Worm (Caenorhabditis elegans) whole organism, L1 larva: ENCODE measurements around the gene fut-1.
A peak's percentile ranks its signal among the peaks of the same experiment; 100 is the strongest.

Source experiments
- C04F5.9 ChIP-seq: sonication (generic microtip); optimal IDR thresholded peaks from 2 replicates; lab custom pipeline; 2016; ENCODE audit warnings: missing genetic modification characterization, missing compliant biosample characterization
- C16A3.4 ChIP-seq: fragments of 150-350 bp; optimal IDR thresholded peaks from 2 replicates; lab custom pipeline; 2014; ENCODE audit warnings: missing biosample characterization, missing genetic modification characterization
- C34B4.2 ChIP-seq: sonication (generic microtip); optimal IDR thresholded peaks from 2 replicates; lab custom pipeline; 2017; ENCODE audit warnings: mild to moderate bottlenecking, missing genetic modification characterization, missing compliant biosample characterization
- alr-1 ChIP-seq: fragments of 200-800 bp; sonication (Bioruptor generic); optimal IDR thresholded peaks from 2 replicates; lab custom pipeline; 2018; ENCODE audit warnings: borderline replicate concordance, mild to moderate bottlenecking, missing genetic modification characterization, missing compliant biosample characterization
- aly-2 ChIP-seq: fragments of 150-350 bp; optimal IDR thresholded peaks from 2 replicates; lab custom pipeline; 2014; ENCODE audit warnings: missing biosample characterization, missing genetic modification characterization
- ama-1 ChIP-seq: fragments of 150-350 bp; optimal IDR thresholded peaks from 2 replicates; lab custom pipeline; 2014
- blmp-1 ChIP-seq: fragments of 150-350 bp; optimal IDR thresholded peaks from 2 replicates; lab custom pipeline; 2014; ENCODE audit warnings: missing biosample characterization, missing genetic modification characterization
- efl-1 ChIP-seq, 4 experiments: fragments of 150-350 bp; optimal IDR thresholded peaks in 3 of 4; peaks in 1 of 4; 1 replicate in 1 of 4; 2 replicates in 3 of 4; lab custom pipeline; 2014; ENCODE audit warnings: missing biosample characterization in 2 of 4, missing genetic modification characterization in 2 of 4, missing genetic modification reagents in 2 of 4
- egl-13 ChIP-seq: sonication (generic microtip); optimal IDR thresholded peaks from 2 replicates; lab custom pipeline; 2016; ENCODE audit warnings: missing genotype, missing genetic modification reagents, missing genetic modification characterization, missing compliant biosample characterization
- elt-2 ChIP-seq: sonication (generic microtip); optimal IDR thresholded peaks from 2 replicates; lab custom pipeline; 2016; ENCODE audit warnings: missing genetic modification characterization, mild to moderate bottlenecking, inconsistent platforms, missing compliant biosample characterization, missing genetic modification reagents
- elt-3 ChIP-seq, 6 experiments: fragments of 150-350 bp in 1 of 6; sonication (generic microtip); optimal IDR thresholded peaks; 2 replicates each; lab custom pipeline; 2017 to 2018; ENCODE audit warnings: missing biosample characterization in 6 of 6, missing genetic modification characterization in 6 of 6, inconsistent platforms in 1 of 6
- fkh-4 ChIP-seq: sonication (generic microtip); optimal IDR thresholded peaks from 2 replicates; lab custom pipeline; 2016; ENCODE audit warnings: missing compliant biosample characterization, missing genetic modification characterization, borderline replicate concordance
- hpl-2 ChIP-seq: fragments of 150-350 bp; optimal IDR thresholded peaks from 2 replicates; lab custom pipeline; 2014; ENCODE audit warnings: missing biosample characterization, missing genetic modification reagents, missing genetic modification characterization
- jun-1 ChIP-seq: fragments of 150-350 bp; optimal IDR thresholded peaks from 2 replicates; lab custom pipeline; 2014; ENCODE audit warnings: missing biosample characterization, missing genetic modification reagents, missing genetic modification characterization
- lin-13 ChIP-seq: fragments of 150-350 bp; optimal IDR thresholded peaks from 2 replicates; lab custom pipeline; 2014; ENCODE audit warnings: missing biosample characterization, missing genetic modification reagents, missing genetic modification characterization
- lin-14 ChIP-seq: fragments of 200-800 bp; sonication (Bioruptor generic); optimal IDR thresholded peaks from 2 replicates; lab custom pipeline; 2018; ENCODE audit warnings: mild to moderate bottlenecking, missing genetic modification characterization, moderate library complexity, missing compliant biosample characterization
- lin-15B ChIP-seq: fragments of 150-350 bp; sonication (generic microtip); optimal IDR thresholded peaks from 3 replicates; lab custom pipeline; 2014; ENCODE audit warnings: missing biosample characterization, missing genetic modification characterization
- lin-35 ChIP-seq, 2 experiments: fragments of 150-350 bp; optimal IDR thresholded peaks; 2 replicates each; lab custom pipeline; 2014; ENCODE audit warnings: missing biosample characterization in 2 of 2, missing genetic modification characterization in 2 of 2, missing genetic modification reagents in 2 of 2
- lir-3 ChIP-seq: sonication (generic microtip); optimal IDR thresholded peaks from 2 replicates; lab custom pipeline; 2016; ENCODE audit warnings: mild to moderate bottlenecking, missing genetic modification characterization, moderate library complexity, missing compliant biosample characterization; ENCODE audit not compliant: poor library complexity
- lsy-2 ChIP-seq, 2 experiments: fragments of 150-350 bp; optimal IDR thresholded peaks; 2 replicates each; lab custom pipeline; 2014; ENCODE audit warnings: missing biosample characterization in 2 of 2, missing genetic modification characterization in 2 of 2
- mdl-1 ChIP-seq, 2 experiments: fragments of 150-350 bp; optimal IDR thresholded peaks; 2 replicates each; lab custom pipeline; 2014 to 2017; ENCODE audit warnings: missing biosample characterization in 2 of 2, missing genetic modification characterization in 2 of 2, inconsistent platforms in 1 of 2
- mep-1 ChIP-seq: fragments of 150-350 bp; optimal IDR thresholded peaks from 2 replicates; lab custom pipeline; 2014; ENCODE audit warnings: missing biosample characterization, missing genetic modification characterization
- nhr-19 ChIP-seq: fragments of 200-800 bp; sonication (Bioruptor generic); conservative IDR thresholded peaks from 2 replicates; pipeline ENCODE4 v1.3.6; 2022; ENCODE audit warnings: missing genetic modification characterization, missing compliant biosample characterization
- nhr-20 ChIP-seq: sonication (generic microtip); optimal IDR thresholded peaks from 2 replicates; lab custom pipeline; 2016; ENCODE audit warnings: mild to moderate bottlenecking, missing genetic modification characterization, missing compliant biosample characterization
- nhr-47 ChIP-seq: sonication (generic microtip); optimal IDR thresholded peaks from 2 replicates; lab custom pipeline; 2016; ENCODE audit warnings: mild to moderate bottlenecking, missing genetic modification characterization, moderate library complexity, missing compliant biosample characterization
- nhr-71 ChIP-seq: sonication (generic microtip); optimal IDR thresholded peaks from 2 replicates; lab custom pipeline; 2016; ENCODE audit warnings: mild to moderate bottlenecking, missing genetic modification characterization, moderate library complexity, missing compliant biosample characterization
- nhr-85 ChIP-seq: sonication (generic microtip); peaks from one replicate; lab custom pipeline; 2016; ENCODE audit warnings: missing genetic modification characterization, inconsistent platforms, missing compliant biosample characterization
- nhr-90 ChIP-seq: sonication (generic microtip); optimal IDR thresholded peaks from 2 replicates; lab custom pipeline; 2016; ENCODE audit warnings: mild to moderate bottlenecking, missing genetic modification characterization, missing compliant biosample characterization; ENCODE audit not compliant: poor library complexity
- pax-3 ChIP-seq: fragments of 200-800 bp; sonication (Bioruptor generic); optimal IDR thresholded peaks from 2 replicates; lab custom pipeline; 2018; ENCODE audit warnings: mild to moderate bottlenecking, missing genetic modification characterization, moderate library complexity, missing compliant biosample characterization
- rnt-1 ChIP-seq: sonication (generic microtip); optimal IDR thresholded peaks from 2 replicates; lab custom pipeline; 2016; ENCODE audit warnings: mild to moderate bottlenecking, missing genetic modification characterization, moderate library complexity, missing compliant biosample characterization
- skn-1 ChIP-seq: fragments of 150-350 bp; optimal IDR thresholded peaks from 2 replicates; lab custom pipeline; 2014; ENCODE audit warnings: missing biosample characterization, missing genetic modification characterization
- snu-23 ChIP-seq: sonication (generic microtip); optimal IDR thresholded peaks from 2 replicates; lab custom pipeline; 2016; ENCODE audit warnings: missing genetic modification characterization, missing compliant biosample characterization
- unc-130 ChIP-seq: fragments of 150-350 bp; optimal IDR thresholded peaks from 2 replicates; lab custom pipeline; 2017; ENCODE audit warnings: missing biosample characterization, missing genetic modification characterization, inconsistent platforms
- unc-62 ChIP-seq: fragments of 150-350 bp; optimal IDR thresholded peaks from 2 replicates; lab custom pipeline; 2014; ENCODE audit warnings: missing biosample characterization, missing genetic modification reagents, missing genetic modification characterization
- unc-98 ChIP-seq: fragments of 200-800 bp; sonication (Bioruptor generic); IDR thresholded peaks from 2 replicates; pipeline ENCODE4 v1.3.6; 2022; ENCODE audit warnings: missing genetic modification characterization, missing compliant biosample characterization
- ztf-4 ChIP-seq: fragments of 150-350 bp; optimal IDR thresholded peaks from 2 replicates; lab custom pipeline; 2014; ENCODE audit warnings: missing biosample characterization, missing genetic modification characterization

Gene fut-1

DNA sequence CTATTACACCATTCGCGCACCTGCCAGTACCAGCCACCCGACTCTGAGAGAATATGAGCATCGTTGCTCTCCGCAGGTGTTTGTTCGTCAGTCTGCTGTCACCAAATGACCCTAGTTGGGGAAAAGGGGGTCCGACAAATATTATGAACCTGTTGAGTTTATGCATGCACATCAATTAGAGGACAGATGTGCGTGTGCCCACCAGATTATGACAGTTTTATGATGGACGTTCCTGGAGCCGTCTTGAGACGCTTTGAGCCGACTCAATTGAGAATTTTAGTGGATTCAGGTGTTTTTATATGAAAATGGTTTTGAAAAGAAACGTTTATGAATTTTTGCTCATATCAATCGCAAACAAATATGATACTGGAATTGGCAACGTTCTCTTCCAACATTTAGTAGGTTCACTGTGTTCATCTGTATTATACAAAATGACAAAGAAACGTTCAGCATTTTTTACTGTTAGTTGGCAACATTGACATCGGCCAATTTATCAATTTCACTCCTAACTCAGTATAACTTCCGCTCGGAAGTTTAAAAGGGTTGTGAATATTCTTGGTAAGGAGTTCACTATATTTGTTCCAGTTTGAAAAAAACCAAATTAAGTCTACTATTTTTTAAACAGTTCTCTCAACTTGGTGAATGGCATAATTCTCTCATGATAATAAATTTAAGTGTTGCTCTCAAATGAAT, 12.0 kb downstream of the fut-1 start (continued):
- TF ChIP-seq nhr-90 (tag; lab: Kevin White, UChicago) = peak; percentile 82
- peak; percentile 60 for TF ChIP-seq lir-3 (tag; lab: Kevin White, UChicago)
- peak in 3 of 6 experiments; percentile 19 to 74 (median 38) for TF ChIP-seq elt-3 (tag; optimal IDR thresholded peaks at IDR 0.05; lab: Kevin White, UChicago)
- peak; percentile 67 for TF ChIP-seq ztf-4
- peak; percentile 33 for TF ChIP-seq C16A3.4 (tag; lab: Kevin White, UChicago)
- peak; percentile 42 for TF ChIP-seq pax-3 (tag; lab: Kevin White, UChicago)
- TF ChIP-seq unc-98 (GFP tag; lab: Robert Waterston, UW) = no peak

DNA sequence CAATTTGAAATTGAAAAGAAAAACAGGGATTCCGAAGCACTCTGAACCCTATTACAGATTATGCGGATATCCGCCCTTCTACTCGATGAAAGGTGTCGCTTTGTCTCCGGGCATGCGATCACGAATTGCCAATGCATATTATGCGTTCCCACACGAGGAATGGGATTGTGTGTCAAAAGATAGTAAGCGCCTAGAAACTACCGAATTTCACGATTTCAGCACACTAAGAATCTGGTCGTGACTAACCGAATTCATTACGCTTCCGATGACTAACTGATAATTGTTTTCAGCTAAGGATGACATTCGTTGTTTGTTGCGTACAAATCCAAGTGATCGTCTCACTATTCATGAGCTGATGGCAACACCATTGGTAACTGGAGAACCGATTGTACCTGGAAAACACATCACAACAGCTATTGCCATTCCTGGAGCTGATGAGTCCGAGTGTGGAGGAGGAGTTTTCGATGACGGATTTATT, 13.1 kb downstream of the fut-1 start:
- TF ChIP-seq snu-23 (GFP tag; lab: Kevin White, UChicago) (peak; percentile 11), efl-1 (optimal IDR thresholded peaks at IDR 0.05; lab: Kevin White, UChicago) (no peak), efl-1 (GFP tag; optimal IDR thresholded peaks at IDR 0.05 in 1 of 2; lab: Kevin White, UChicago) (no peak), fkh-4 (tag; lab: Kevin White, UChicago) (no peak)

DNA sequence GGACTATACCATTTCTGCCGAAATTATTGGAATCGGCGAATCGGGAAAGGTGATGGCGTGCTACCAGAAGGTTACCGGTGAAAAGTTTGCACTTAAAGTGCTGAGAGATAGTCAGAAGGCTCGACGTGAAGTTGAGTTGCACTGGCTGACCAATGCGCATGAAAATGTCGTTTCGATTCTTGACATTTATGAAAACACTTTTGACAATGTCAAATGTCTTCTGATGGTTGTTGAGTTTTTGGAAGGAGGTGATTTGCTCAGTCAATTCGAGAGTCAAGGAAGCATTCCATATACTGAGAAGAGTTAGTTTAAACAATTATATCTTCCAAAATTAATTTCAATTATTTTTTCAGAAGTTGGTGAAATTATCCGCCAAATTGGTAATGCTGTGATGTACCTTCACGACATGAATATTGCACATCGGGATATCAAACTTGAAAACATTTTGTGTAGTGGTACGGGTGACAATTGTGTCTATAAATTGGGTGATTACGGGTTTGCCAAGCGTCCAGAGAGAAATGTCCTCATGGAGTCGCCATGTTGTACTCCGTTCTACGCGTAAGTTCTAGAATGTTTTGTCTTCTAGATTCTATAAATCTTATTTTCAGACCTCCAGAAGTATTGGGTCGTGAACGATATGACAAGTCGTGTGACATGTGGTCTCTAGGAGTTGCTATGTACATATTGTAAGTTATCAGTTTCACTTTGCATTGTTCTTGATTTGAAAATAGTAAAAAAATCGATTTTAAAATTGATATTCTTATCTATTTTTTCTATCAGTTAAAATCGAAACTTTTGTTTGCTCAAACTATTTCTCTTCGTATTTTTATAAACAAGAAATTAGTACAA, 13.7 kb downstream of the fut-1 start:
- TF ChIP-seq nhr-85 (tag; lab: Kevin White, UChicago) (peak; percentile 47), lin-13 (GFP tag; lab: Kevin White, UChicago) (no peak), elt-2 (tag; lab: Kevin White, UChicago) (peak; percentile 39), rnt-1 (tag; lab: Kevin White, UChicago) (peak; percentile 23), efl-1 (optimal IDR thresholded peaks at IDR 0.05; lab: Kevin White, UChicago) (no peak), efl-1 (GFP tag; optimal IDR thresholded peaks at IDR 0.05 in 1 of 2; lab: Kevin White, UChicago) (peak in 1 of 2 experiments; percentile 15), ama-1 (lab: Kevin White, UChicago) (peak; percentile 34), lin-35 (GFP tag; optimal IDR thresholded peaks at IDR 0.05; lab: Kevin White, UChicago) (no peak), lir-3 (tag; lab: Kevin White, UChicago) (peak; percentile 23), C04F5.9 (tag; lab: Kevin White, UChicago) (peak; percentile 15)
- TF ChIP-seq, all 84 proteins: peak for 7

DNA sequence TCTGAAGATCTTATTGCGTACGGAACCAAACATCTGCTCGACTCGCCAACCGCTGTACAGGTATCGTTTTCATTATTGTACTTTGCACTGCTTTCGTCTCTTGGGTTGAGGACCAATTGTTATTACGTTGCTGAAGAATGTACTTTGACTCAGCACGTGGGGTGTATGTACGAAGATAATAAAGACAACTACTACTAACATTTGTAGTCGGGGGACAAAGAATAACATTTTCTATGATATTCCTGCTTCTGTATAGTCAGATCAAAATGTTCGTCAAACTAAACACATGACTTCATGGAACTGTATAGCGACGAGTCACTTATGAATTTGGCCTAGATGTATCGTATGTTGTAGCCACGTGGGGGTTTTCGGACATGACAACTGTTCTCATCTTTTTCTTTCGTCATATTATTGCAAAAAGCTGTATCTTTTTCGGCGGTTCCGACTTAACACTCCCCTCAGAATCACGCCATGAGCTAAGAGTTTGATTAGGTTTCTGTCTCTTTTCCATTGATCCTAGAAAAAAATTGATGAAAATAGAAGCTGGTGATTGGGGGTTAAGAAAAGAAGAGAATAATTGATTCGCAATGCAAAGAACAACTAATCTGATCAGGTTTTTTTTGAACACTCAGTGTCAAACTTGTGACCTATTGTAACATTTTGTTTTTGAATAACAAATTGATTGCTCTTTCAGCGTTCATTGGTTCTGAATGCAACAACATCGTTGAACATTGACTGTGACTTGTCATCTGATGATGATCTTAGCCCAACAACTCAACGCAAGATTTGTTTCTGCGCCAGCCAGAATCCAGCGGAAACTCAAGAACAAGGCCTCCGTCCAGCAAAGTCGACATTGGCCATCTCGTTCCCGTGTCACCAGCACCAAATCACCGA, 14.6 kb downstream of the fut-1 start:
- TF ChIP-seq nhr-71 (tag; lab: Kevin White, UChicago) = peak; percentile 62
- peak in 1 of 2 experiments; percentile 55 for TF ChIP-seq lin-35 (GFP tag; optimal IDR thresholded peaks at IDR 0.05; lab: Kevin White, UChicago)
- peak in 1 of 2 experiments; percentile 47 for TF ChIP-seq lsy-2 (tag; optimal IDR thresholded peaks at IDR 0.05; lab: Kevin White, UChicago)
- no peak for TF ChIP-seq egl-13 (tag; lab: Kevin White, UChicago)
- peak; percentile 42 for TF ChIP-seq nhr-20 (tag; lab: Kevin White, UChicago)
- TF ChIP-seq nhr-85 (tag; lab: Kevin White, UChicago) = peak; percentile 79
- TF ChIP-seq C34B4.2 (tag; lab: Kevin White, UChicago) = no peak
- no peak for TF ChIP-seq alr-1 (tag; lab: Kevin White, UChicago)
- peak; percentile 24 for TF ChIP-seq nhr-47
- no peak for TF ChIP-seq ama-1 (lab: Kevin White, UChicago)
- TF ChIP-seq nhr-90 (tag; lab: Kevin White, UChicago) = peak; percentile 35
- TF ChIP-seq unc-130 (tag; lab: Kevin White, UChicago) = peak; percentile 52
- TF ChIP-seq unc-98 (GFP tag; lab: Robert Waterston, UW) = no peak
- TF ChIP-seq lin-14 (GFP tag; lab: Kevin White, UChicago) = peak; percentile 36
- TF ChIP-seq lin-15B (tag; lab: Kevin White, UChicago) = no peak
- TF ChIP-seq efl-1 (optimal IDR thresholded peaks at IDR 0.05; lab: Kevin White, UChicago) = no peak
- TF ChIP-seq efl-1 (GFP tag; optimal IDR thresholded peaks at IDR 0.05 in 1 of 2; lab: Kevin White, UChicago) = peak in 1 of 2 experiments; percentile 91
- peak; percentile 19 for TF ChIP-seq snu-23 (GFP tag; lab: Kevin White, UChicago)
- TF ChIP-seq blmp-1 = peak; percentile 36
- peak; percentile 31 for TF ChIP-seq lin-13 (GFP tag; lab: Kevin White, UChicago)
- TF ChIP-seq jun-1 = no peak
- TF ChIP-seq aly-2 (tag; lab: Kevin White, UChicago) = peak; percentile 31
- TF ChIP-seq mdl-1 (tag; optimal IDR thresholded peaks at IDR 0.05; lab: Kevin White, UChicago) = peak in 1 of 2 experiments; percentile 57
- TF ChIP-seq hpl-2 (GFP tag; lab: Kevin White, UChicago) = no peak
- peak; percentile 1 for TF ChIP-seq mep-1 (tag; lab: Kevin White, UChicago)
- TF ChIP-seq nhr-19 (GFP tag; lab: Robert Waterston, UW) = peak; percentile 90
- no peak for TF ChIP-seq skn-1 (tag; lab: Kevin White, UChicago)
- TF ChIP-seq rnt-1 (tag; lab: Kevin White, UChicago) = peak; percentile 50
- peak; percentile 9 for TF ChIP-seq C16A3.4 (tag; lab: Kevin White, UChicago)
- TF ChIP-seq unc-62 (GFP tag; lab: Kevin White, UChicago) = no peak
